Fruit fly (Drosophila melanogaster): Measurements from ENCODE around the gene Fdx1.

DNA sequence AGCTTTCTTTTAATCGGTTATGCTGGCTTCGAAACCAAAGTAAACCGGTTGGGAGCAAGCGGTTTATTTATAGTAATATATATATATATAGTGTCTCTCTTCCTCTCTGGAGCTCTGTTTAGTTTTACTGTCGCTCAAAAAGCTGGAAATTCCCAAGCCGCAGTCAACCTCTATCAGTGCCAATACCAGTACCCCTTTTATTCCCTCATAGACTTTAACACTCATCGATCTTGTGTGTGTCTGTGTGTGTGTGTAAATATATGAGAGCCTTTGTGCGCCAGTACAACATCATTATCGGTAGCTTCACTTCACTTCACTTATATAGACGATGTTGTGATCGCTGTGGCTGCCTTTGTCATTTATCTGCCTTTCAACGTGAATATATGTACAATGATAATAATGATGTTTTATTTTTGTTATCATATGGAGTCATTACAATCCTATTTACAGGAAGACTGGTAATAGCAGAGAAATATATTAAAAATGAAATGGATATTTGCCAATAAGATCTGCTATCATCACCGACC is 33.0 kb downstream of the Fdx1 start:
- TF ChIP-seq psq (optimal IDR thresholded peaks at IDR 0.05) (no peak), usp (GFP tag; optimal IDR thresholded peaks at IDR 0.05) (no peak)

All from whole organism.